Worm (Caenorhabditis elegans): ENCODE data around the gene acp-4.

DNA sequence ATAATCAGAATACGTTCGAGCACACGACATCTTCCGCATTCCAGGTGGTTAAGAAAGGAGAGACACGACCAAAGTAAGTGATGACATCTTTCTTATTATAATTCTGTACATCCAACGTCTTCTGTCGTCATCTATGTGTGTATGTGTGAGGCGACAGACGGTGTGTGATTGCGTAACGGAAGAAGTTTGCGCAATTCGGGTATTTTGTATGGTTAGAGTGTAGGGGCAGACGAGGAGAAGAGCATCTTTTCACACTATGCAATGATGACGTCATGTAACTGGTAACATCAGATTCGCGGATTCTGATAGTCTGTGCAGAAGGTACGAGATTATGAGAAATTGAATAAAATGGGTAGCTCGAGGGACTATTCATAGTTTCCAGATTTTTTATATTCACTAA, 19.9 kb downstream of the acp-4 start:
- TF ChIP-seq ref-1 (GFP tag; conservative IDR thresholded peaks at IDR 0.05) (no peak), T22C8.4 (GFP tag; IDR thresholded peaks at IDR 0.05) (no peak), flt-1 (GFP tag; IDR thresholded peaks at IDR 0.05) (no peak), cog-1 (tag; optimal IDR thresholded peaks at IDR 0.05) (no peak), tab-1 (GFP tag; IDR thresholded peaks at IDR 0.05) (no peak), klf-2 (GFP tag; conservative IDR thresholded peaks at IDR 0.05) (no peak), med-1 (GFP tag; optimal IDR thresholded peaks at IDR 0.05; ENCODE audit: insufficient read depth) (no peak)
